Worm (Caenorhabditis elegans) whole organism, L2 larva: Measurements from ENCODE around the gene C07A9.9.

Experiments used
- R02D3.7 ChIP-seq: fragments of 150-350 bp; optimal IDR thresholded peaks from 2 replicates; lab custom pipeline; 2014; ENCODE audit warnings: missing biosample characterization, missing genetic modification characterization
- alr-1 ChIP-seq: fragments of 150-350 bp; optimal IDR thresholded peaks from 2 replicates; lab custom pipeline; 2014; ENCODE audit warnings: missing biosample characterization, missing genetic modification characterization
- ceh-82 ChIP-seq: fragments of 150-350 bp; optimal IDR thresholded peaks from 2 replicates; lab custom pipeline; 2014; ENCODE audit warnings: missing biosample characterization, missing genetic modification characterization
- egl-27 ChIP-seq: sonication (generic microtip); optimal IDR thresholded peaks from 3 replicates; lab custom pipeline; 2017; ENCODE audit warnings: missing biosample characterization, missing genetic modification reagents, missing genetic modification characterization
- elt-1 ChIP-seq: fragments of 150-350 bp; optimal IDR thresholded peaks from 2 replicates; lab custom pipeline; 2014; ENCODE audit warnings: missing biosample characterization, missing genetic modification characterization
- lin-11 ChIP-seq: fragments of 150-350 bp; sonication (generic microtip); optimal IDR thresholded peaks from 2 replicates; lab custom pipeline; 2014; ENCODE audit warnings: missing biosample characterization, missing genetic modification characterization, inconsistent platforms, mixed read lengths
- lin-13 ChIP-seq: fragments of 150-350 bp; optimal IDR thresholded peaks from 2 replicates; lab custom pipeline; 2014; ENCODE audit warnings: missing biosample characterization, missing genetic modification reagents, missing genetic modification characterization
- lsy-2 ChIP-seq, 2 experiments: fragments of 150-350 bp in 1 of 2; sonication (generic microtip) in 1 of 2; optimal IDR thresholded peaks; 2 replicates each; lab custom pipeline; 2014 to 2017; ENCODE audit warnings: missing biosample characterization in 2 of 2, missing genetic modification characterization in 2 of 2
- mdl-1 ChIP-seq, 2 experiments: fragments of 150-350 bp in 1 of 2; sonication (generic microtip) in 1 of 2; optimal IDR thresholded peaks; 2 replicates each; lab custom pipeline; 2017; ENCODE audit warnings: missing biosample characterization in 2 of 2, missing genetic modification characterization in 2 of 2
- nhr-11 ChIP-seq: fragments of 150-350 bp; optimal IDR thresholded peaks from 2 replicates; lab custom pipeline; 2014; ENCODE audit warnings: missing biosample characterization, missing genetic modification characterization
- nhr-12 ChIP-seq: fragments of 150-350 bp; optimal IDR thresholded peaks from 2 replicates; lab custom pipeline; 2014; ENCODE audit warnings: missing biosample characterization, missing genetic modification characterization
- nhr-77 ChIP-seq: fragments of 150-350 bp; optimal IDR thresholded peaks from 2 replicates; lab custom pipeline; 2014; ENCODE audit warnings: missing biosample characterization, missing genetic modification characterization
- snpc-4 ChIP-seq: fragments of 150-350 bp; optimal IDR thresholded peaks from 2 replicates; lab custom pipeline; 2014; ENCODE audit warnings: missing biosample characterization, missing genetic modification characterization
- ztf-4 ChIP-seq: fragments of 150-350 bp; optimal IDR thresholded peaks from 2 replicates; lab custom pipeline; 2014; ENCODE audit warnings: missing biosample characterization, missing genetic modification characterization

ce11 chrIII:9631117-9631655 is 36.3 kb downstream of the C07A9.9 start, which contains the start of gene ubc-7:
- peak; percentile 20 for TF ChIP-seq R02D3.7 (tag; lab: Kevin White, UChicago)
- TF ChIP-seq lin-11 (tag; lab: Kevin White, UChicago), result peak; percentile 81
- TF ChIP-seq nhr-11 (tag; lab: Kevin White, UChicago), result no peak
- TF ChIP-seq ceh-82 (tag; lab: Kevin White, UChicago), result peak; percentile 24
- TF ChIP-seq lsy-2 (tag; optimal IDR thresholded peaks at IDR 0.05; lab: Kevin White, UChicago), result peak; percentile 61 to 92
- peak; percentile 87 for TF ChIP-seq lin-13 (GFP tag; lab: Kevin White, UChicago)
- TF ChIP-seq elt-1, result no peak
- peak; percentile 57 for TF ChIP-seq ztf-4 (tag; lab: Kevin White, UChicago)
- TF ChIP-seq egl-27, result no peak
- no peak for TF ChIP-seq nhr-77
- no peak for TF ChIP-seq nhr-12 (tag; lab: Kevin White, UChicago)
- TF ChIP-seq alr-1 (tag; lab: Kevin White, UChicago), result no peak
- TF ChIP-seq mdl-1 (tag; optimal IDR thresholded peaks at IDR 0.05; lab: Kevin White, UChicago), result peak in 1 of 2 experiments; percentile 72
- TF ChIP-seq snpc-4 (tag; lab: Kevin White, UChicago), result peak; percentile 39
